Fruit fly (Drosophila melanogaster): ENCODE measurements around the gene CG11000.

- TF ChIP-seq pan (optimal IDR thresholded peaks at IDR 0.05) = no peak
- no peak for TF ChIP-seq psq (GFP tag; optimal IDR thresholded peaks at IDR 0.05)
- TF ChIP-seq dl (GFP tag; optimal IDR thresholded peaks at IDR 0.05; ENCODE audit: insufficient read depth in 1 of 2, partially characterized antibody in 2 of 2) = no peak
- no peak for TF ChIP-seq usp (GFP tag; optimal IDR thresholded peaks at IDR 0.05)
- TF ChIP-seq Myc (optimal IDR thresholded peaks at IDR 0.05) = no peak
- TF ChIP-seq br (GFP tag; optimal IDR thresholded peaks at IDR 0.05) = no peak
Measured at dm6 chr3R:5838683-5839365, 36.7 kb downstream of the CG11000 start.
